Worm (Caenorhabditis elegans): ENCODE measurements around the gene vab-19.

- TF ChIP-seq aly-1 (tag; optimal IDR thresholded peaks at IDR 0.05) (no peak), pes-1 (GFP tag; IDR thresholded peaks at IDR 0.05) (no peak), sea-1 (GFP tag; conservative IDR thresholded peaks at IDR 0.05) (no peak), hmg-4 (GFP tag; optimal IDR thresholded peaks at IDR 0.05) (no peak), flt-1 (GFP tag; IDR thresholded peaks at IDR 0.05) (no peak), ama-1 (optimal IDR thresholded peaks at IDR 0.05) (no peak), scrt-1 (GFP tag; IDR thresholded peaks at IDR 0.05) (no peak), hnd-1 (tag; optimal IDR thresholded peaks at IDR 0.05) (no peak), ets-7 (tag; optimal IDR thresholded peaks at IDR 0.05) (no peak), tbx-37 (GFP tag; conservative IDR thresholded peaks at IDR 0.05) (no peak), tbx-11 (GFP tag; IDR thresholded peaks at IDR 0.05) (no peak)
Observed at ce11 chrII:2418836-2419235, 24.2 kb upstream of the vab-19 start, which contains the start of gene fbxc-20.
